Fruit fly (Drosophila melanogaster) whole organism, embryonic: Measurements from ENCODE around the gene CG15891.
A peak's percentile ranks its signal among the peaks of the same experiment; 100 is the strongest.

Experiments used
- Aef1 ChIP-seq: fragments of 200-800 bp; sonication (Bioruptor generic); IDR thresholded peaks from 3 replicates; pipeline ENCODE4 v1.3.6; 2022; ENCODE audit warnings: missing biosample characterization, missing genetic modification characterization
- Awh ChIP-seq: fragments of 200-800 bp; sonication (Bioruptor generic); IDR thresholded peaks from 2 replicates; pipeline ENCODE4, ENCODE4 v1.3.6; 2022; ENCODE audit warnings: missing biosample characterization, missing genetic modification characterization
- CG10321 ChIP-seq: fragments of 200-800 bp; sonication (Bioruptor generic); IDR thresholded peaks from 2 replicates; pipeline ENCODE4 v1.3.6; 2022; ENCODE audit warnings: missing biosample characterization, missing genetic modification characterization
- CG10462 ChIP-seq: fragments of 200-800 bp; sonication (Bioruptor generic); optimal IDR thresholded peaks from 2 replicates; lab custom pipeline; 2016; ENCODE audit warnings: missing biosample characterization, missing genetic modification characterization
- CG11560 ChIP-seq: fragments of 200-800 bp; sonication (Bioruptor generic); IDR thresholded peaks from 3 replicates; pipeline ENCODE4 v1.3.6; 2022; ENCODE audit warnings: missing biosample characterization, missing genetic modification characterization
- CG12071 ChIP-seq: fragments of 200-800 bp; sonication (Bioruptor generic); optimal IDR thresholded peaks from 3 replicates; lab custom pipeline; 2018; ENCODE audit warnings: missing biosample characterization, mild to moderate bottlenecking, missing genetic modification characterization
- CG12942 ChIP-seq: fragments of 200-800 bp; sonication (Bioruptor generic); optimal IDR thresholded peaks from 3 replicates; lab custom pipeline; 2016; ENCODE audit warnings: missing biosample characterization, missing genetic modification characterization
- CG14014 ChIP-seq: fragments of 200-800 bp; sonication (Bioruptor generic); IDR thresholded peaks from 2 replicates; pipeline ENCODE4 v1.3.6; 2022; ENCODE audit warnings: missing biosample characterization, missing genetic modification characterization
- CG14667 ChIP-seq: fragments of 200-800 bp; sonication (Bioruptor generic); IDR thresholded peaks from 2 replicates; pipeline ENCODE4 v1.3.6; 2022; ENCODE audit warnings: missing biosample characterization, missing genetic modification characterization
- CG1602 ChIP-seq: fragments of 200-800 bp; sonication (Bioruptor generic); optimal IDR thresholded peaks from 3 replicates; lab custom pipeline; 2016; ENCODE audit warnings: missing biosample characterization, missing genetic modification characterization
- CG17802 ChIP-seq: fragments of 200-800 bp; sonication (Bioruptor generic); optimal IDR thresholded peaks from 2 replicates; lab custom pipeline; 2018; ENCODE audit warnings: missing biosample characterization, mild to moderate bottlenecking, missing genetic modification characterization, moderate library complexity
- CG18011 ChIP-seq: fragments of 200-800 bp; sonication (Bioruptor generic); optimal IDR thresholded peaks from 2 replicates; lab custom pipeline; 2017; ENCODE audit warnings: missing biosample characterization, missing genetic modification characterization, mild to moderate bottlenecking, moderate library complexity, missing genotype
- CG18476 ChIP-seq: fragments of 200-800 bp; sonication (Bioruptor generic); optimal IDR thresholded peaks from 2 replicates; lab custom pipeline; 2016; ENCODE audit warnings: missing biosample characterization, mild to moderate bottlenecking, missing genetic modification characterization
- CG4360 ChIP-seq: fragments of 200-800 bp; sonication (Bioruptor generic); IDR thresholded peaks from 2 replicates; pipeline ENCODE4 v1.3.6; 2022; ENCODE audit warnings: missing biosample characterization, missing genetic modification characterization
- CG43689 ChIP-seq: fragments of 200-800 bp; sonication (Bioruptor generic); IDR thresholded peaks from 2 replicates; pipeline ENCODE4 v1.3.6; 2022; ENCODE audit warnings: missing biosample characterization, missing genetic modification characterization
- CG4424 ChIP-seq: fragments of 200-800 bp; sonication (Bioruptor generic); optimal IDR thresholded peaks from 3 replicates; lab custom pipeline; 2016; ENCODE audit warnings: missing biosample characterization, missing genetic modification characterization
- CG5245 ChIP-seq: fragments of 200-800 bp; sonication (Bioruptor generic); optimal IDR thresholded peaks from 3 replicates; lab custom pipeline; 2016; ENCODE audit warnings: missing biosample characterization, missing genetic modification characterization
- CG6272 ChIP-seq: fragments of 200-800 bp; sonication (Bioruptor generic); IDR thresholded peaks from 2 replicates; pipeline ENCODE4 v1.3.6; 2022; ENCODE audit warnings: missing biosample characterization, missing genetic modification characterization
- CG6654 ChIP-seq: fragments of 200-800 bp; sonication (Bioruptor generic); optimal IDR thresholded peaks from 2 replicates; lab custom pipeline; 2017; ENCODE audit warnings: missing biosample characterization, mild to moderate bottlenecking, missing genetic modification characterization
- CG6791 ChIP-seq: fragments of 200-800 bp; sonication (Bioruptor generic); IDR thresholded peaks from 3 replicates; pipeline ENCODE4 v1.3.6; 2022; ENCODE audit warnings: missing biosample characterization, missing genetic modification characterization; ENCODE audit not compliant: partially characterized antibody
- CG7839 ChIP-seq: fragments of 200-800 bp; sonication (Bioruptor generic); optimal IDR thresholded peaks from 3 replicates; lab custom pipeline; 2018; ENCODE audit warnings: missing biosample characterization, mild to moderate bottlenecking, missing genetic modification characterization, moderate library complexity
- CG8089 ChIP-seq: fragments of 200-800 bp; sonication (Bioruptor generic); optimal IDR thresholded peaks from 3 replicates; lab custom pipeline; 2016; ENCODE audit warnings: missing biosample characterization, missing genetic modification characterization
- CG8290 ChIP-seq, 3 experiments: fragments of 200-800 bp; sonication (Bioruptor generic); optimal IDR thresholded peaks; 2 replicates each; lab custom pipeline; 2016 to 2019; ENCODE audit warnings: missing biosample characterization in 3 of 3, missing genetic modification characterization in 3 of 3, mild to moderate bottlenecking in 2 of 3, moderate library complexity in 1 of 3
- CG8388 ChIP-seq: fragments of 200-800 bp; sonication (Bioruptor generic); optimal IDR thresholded peaks from 2 replicates; lab custom pipeline; 2019; ENCODE audit warnings: missing biosample characterization, mild to moderate bottlenecking, missing genetic modification characterization, moderate library complexity
- CrebB ChIP-seq: fragments of 200-800 bp; sonication (Bioruptor generic); optimal IDR thresholded peaks from 3 replicates; lab custom pipeline; 2018; ENCODE audit warnings: missing biosample characterization, mild to moderate bottlenecking, missing genetic modification characterization
- Dad ChIP-seq: fragments of 200-800 bp; sonication (Bioruptor generic); optimal IDR thresholded peaks from 3 replicates; lab custom pipeline; 2016; ENCODE audit warnings: missing biosample characterization, missing genetic modification characterization
- Dip3 ChIP-seq: fragments of 200-800 bp; sonication (Bioruptor generic); optimal IDR thresholded peaks from 3 replicates; lab custom pipeline; 2016; ENCODE audit warnings: missing biosample characterization, missing genetic modification characterization
- Elba2 ChIP-seq: fragments of 200-800 bp; sonication (Bioruptor generic); optimal IDR thresholded peaks from 3 replicates; lab custom pipeline; 2016; ENCODE audit warnings: missing biosample characterization, missing genetic modification characterization
- HLH54F ChIP-seq: fragments of 200-800 bp; sonication (Bioruptor generic); optimal IDR thresholded peaks from 3 replicates; lab custom pipeline; 2016; ENCODE audit warnings: missing biosample characterization, missing genetic modification characterization
- Hand ChIP-seq: fragments of 200-800 bp; sonication (Bioruptor generic); optimal IDR thresholded peaks from 2 replicates; lab custom pipeline; 2017; ENCODE audit warnings: mild to moderate bottlenecking, missing biosample characterization, missing genetic modification reagents, missing genetic modification characterization
- HmgD ChIP-seq: fragments of 200-800 bp; sonication (Bioruptor generic); optimal IDR thresholded peaks from 3 replicates; lab custom pipeline; 2016; ENCODE audit warnings: missing biosample characterization, missing genetic modification characterization
- MBD-R2 ChIP-seq: fragments of 200-800 bp; sonication (Bioruptor generic); IDR thresholded peaks from 2 replicates; pipeline ENCODE4 v1.3.6; 2022; ENCODE audit warnings: missing biosample characterization, missing genetic modification characterization
- Scr ChIP-seq: fragments of 200-800 bp; sonication (Bioruptor generic); IDR thresholded peaks from 2 replicates; pipeline ENCODE4 v1.3.6; 2022; ENCODE audit warnings: missing biosample characterization, missing genetic modification characterization; ENCODE audit not compliant: partially characterized antibody
- Sry-δ ChIP-seq: fragments of 200-800 bp; sonication (Bioruptor generic); optimal IDR thresholded peaks from 2 replicates; lab custom pipeline; 2016; ENCODE audit warnings: missing biosample characterization, missing genetic modification characterization
- ci ChIP-seq: fragments of 200-800 bp; sonication (Bioruptor generic); IDR thresholded peaks from 3 replicates; pipeline ENCODE4 v1.3.6; 2022; ENCODE audit warnings: missing biosample characterization, missing genetic modification characterization
- da ChIP-seq: fragments of 200-800 bp; sonication (Bioruptor generic); optimal IDR thresholded peaks from 2 replicates; lab custom pipeline; 2016; ENCODE audit warnings: missing biosample characterization, missing genetic modification characterization
- dan ChIP-seq: fragments of 200-800 bp; sonication (Bioruptor generic); IDR thresholded peaks from 2 replicates; pipeline ENCODE4 v1.3.6; 2022; ENCODE audit warnings: missing biosample characterization, missing genetic modification characterization
- danr ChIP-seq: fragments of 200-800 bp; sonication (Bioruptor generic); IDR thresholded peaks from 2 replicates; pipeline ENCODE4 v1.3.6; 2022; ENCODE audit warnings: missing biosample characterization, missing genetic modification characterization
- dpn ChIP-seq, 2 experiments: fragments of 200-800 bp; sonication (Bioruptor generic); optimal IDR thresholded peaks; 3 replicates each; lab custom pipeline; 2016; ENCODE audit warnings: missing biosample characterization in 2 of 2, missing genetic modification characterization in 2 of 2
- en ChIP-seq: fragments of 200-800 bp; sonication (Bioruptor generic); optimal IDR thresholded peaks from 2 replicates; lab custom pipeline; 2016; ENCODE audit warnings: missing biosample characterization, missing genetic modification characterization
- fd102C ChIP-seq: fragments of 200-800 bp; sonication (Bioruptor generic); optimal IDR thresholded peaks from 2 replicates; lab custom pipeline; 2018; ENCODE audit warnings: missing biosample characterization, mild to moderate bottlenecking, missing genetic modification characterization, moderate library complexity
- gfzf ChIP-seq: fragments of 200-800 bp; sonication (Bioruptor generic); optimal IDR thresholded peaks from 2 replicates; lab custom pipeline; 2016; ENCODE audit warnings: missing biosample characterization, mild to moderate bottlenecking, missing genetic modification characterization, moderate library complexity
- hkb ChIP-seq, 2 experiments: fragments of 200-800 bp in 1 of 2; fragments of >200 bp in 1 of 2; sonication (Bioruptor generic) in 1 of 2; IDR thresholded peaks in 1 of 2; optimal IDR thresholded peaks in 1 of 2; 2 replicates each; pipeline versions ENCODE4 v1.3.6 to Lab custom; 2017 to 2022; ENCODE audit warnings: missing biosample characterization in 1 of 2, missing genetic modification characterization in 1 of 2
- jigr1 ChIP-seq: fragments of 200-800 bp; sonication (Bioruptor generic); IDR thresholded peaks from 3 replicates; pipeline ENCODE4 v1.3.6; 2022; ENCODE audit warnings: missing biosample characterization, missing genetic modification characterization
- luna ChIP-seq: fragments of 200-800 bp; sonication (Bioruptor generic); optimal IDR thresholded peaks from 2 replicates; lab custom pipeline; 2016; ENCODE audit warnings: missing biosample characterization, missing genetic modification characterization
- sens ChIP-seq: fragments of 200-800 bp; sonication (Bioruptor generic); peaks from one replicate; lab custom pipeline; 2016; ENCODE audit warnings: missing biosample characterization, missing genetic modification characterization
- slou ChIP-seq: fragments of 200-800 bp; sonication (Bioruptor generic); optimal IDR thresholded peaks from 3 replicates; lab custom pipeline; 2016; ENCODE audit warnings: missing biosample characterization, missing genetic modification characterization
- sqz ChIP-seq: fragments of 200-800 bp; sonication (Bioruptor generic); optimal IDR thresholded peaks from 3 replicates; lab custom pipeline; 2018; ENCODE audit warnings: missing biosample characterization, mild to moderate bottlenecking, missing genetic modification characterization
- wdn ChIP-seq: fragments of 200-800 bp; sonication (Bioruptor generic); IDR thresholded peaks from 2 replicates; pipeline ENCODE4 v1.3.6; 2022; ENCODE audit warnings: missing biosample characterization, missing genetic modification characterization

Gene CG15891

dm6 chrX:6330369-6330949 is 35.3 kb upstream of the CG15891 start, which contains the start of gene CG42240 (continued):
- TF ChIP-seq CG18476 (GFP tag; lab: Kevin White, UChicago) (peak; percentile 87), CG8089 (GFP tag; lab: Kevin White, UChicago) (peak; percentile 57), CG6654 (GFP tag; lab: Kevin White, UChicago) (peak; percentile 80), CG6272 (GFP tag; lab: Robert Waterston, UW) (peak; percentile 48; the same call in 1 of the 2 replicates), Awh (GFP tag; lab: Robert Waterston, UW) (peak; percentile 65; the same call in 1 of the 2 replicates), CG5245 (peak; percentile 77), Scr (GFP tag; lab: Robert Waterston, UW) (no peak), CG43689 (GFP tag; lab: Robert Waterston, UW) (peak; percentile 31; the same call in 1 of the 2 replicates), CG10462 (GFP tag; lab: Kevin White, UChicago) (peak; percentile 81), en (peak; percentile 59), CG14667 (peak; percentile 67; the same call in 1 of the 2 replicates), CG14014 (GFP tag; lab: Robert Waterston, UW) (peak; percentile 72), ci (GFP tag; lab: Robert Waterston, UW) (peak; percentile 72; the same call in 2 of the 3 replicates), CG18011 (GFP tag; lab: Kevin White, UChicago) (peak; percentile 74), jigr1 (GFP tag; lab: Robert Waterston, UW) (peak; percentile 67; the same call in 2 of the 3 replicates), MBD-R2 (GFP tag; lab: Robert Waterston, UW) (peak; percentile 23; the same call in 1 of the 2 replicates), CG6791 (GFP tag; lab: Robert Waterston, UW) (no peak), CG11560 (tag; lab: Robert Waterston, UW) (peak; percentile 60; the same call in 2 of the 3 replicates), CG17802 (tag; lab: Kevin White, UChicago) (peak; percentile 48), da (GFP tag; lab: Kevin White, UChicago) (no peak), sqz (GFP tag; lab: Kevin White, UChicago) (peak; percentile 87), fd102C (GFP tag; lab: Kevin White, UChicago) (peak; percentile 46), danr (GFP tag; lab: Robert Waterston, UW) (peak; percentile 71), wdn (GFP tag; lab: Robert Waterston, UW) (0 out of 2 replicates have a peak, but pooled peaks have one; percentile 19), hkb (optimal IDR thresholded peaks at IDR 0.05; lab: Kevin White, UChicago) (no peak), hkb (GFP tag; IDR thresholded peaks at IDR 0.05; lab: Robert Waterston, UW) (peak; percentile 91), gfzf (GFP tag; lab: Kevin White, UChicago) (no peak), CG8290 (GFP tag; optimal IDR thresholded peaks at IDR 0.05; lab: Kevin White, UChicago) (peak; percentile 29), CG8290 (tag; optimal IDR thresholded peaks at IDR 0.05; lab: Kevin White, UChicago) (peak; percentile 72 to 81), CG12071 (GFP tag; lab: Kevin White, UChicago) (peak; percentile 78), dpn (GFP tag; optimal IDR thresholded peaks at IDR 0.05; lab: Kevin White, UChicago) (peak; percentile 75 to 89), Dip3 (peak; percentile 29), Sry-δ (GFP tag; lab: Kevin White, UChicago) (peak; percentile 24), Dad (peak; percentile 65), CG7839 (tag; lab: Kevin White, UChicago) (peak; percentile 95), CrebB (tag; lab: Kevin White, UChicago) (peak; percentile 80), CG12942 (GFP tag; lab: Kevin White, UChicago) (peak; percentile 81), slou (GFP tag; lab: Kevin White, UChicago) (peak; percentile 61), luna (no peak), CG10321 (GFP tag; lab: Robert Waterston, UW) (no peak), sens (GFP tag; lab: Kevin White, UChicago) (peak; percentile 99), CG4424 (GFP tag; lab: Kevin White, UChicago) (peak; percentile 94), dan (GFP tag; lab: Robert Waterston, UW) (peak; percentile 4; the same call in 1 of the 2 replicates), HmgD (GFP tag; lab: Kevin White, UChicago) (no peak), CG4360 (GFP tag; lab: Robert Waterston, UW) (0 out of 2 replicates have a peak, but pooled peaks have one; percentile 16), CG1602 (GFP tag; lab: Kevin White, UChicago) (peak; percentile 89), CG8388 (GFP tag; lab: Kevin White, UChicago) (peak; percentile 91), HLH54F (GFP tag; lab: Kevin White, UChicago) (peak; percentile 72), Elba2 (GFP tag; lab: Kevin White, UChicago) (no peak), Hand (GFP tag; lab: Kevin White, UChicago) (peak; percentile 88), Aef1 (GFP tag; lab: Robert Waterston, UW) (peak; percentile 72)
